Fruit fly (Drosophila melanogaster) whole organism, prepupa: ENCODE measurements around the gene CG32091.
"Not testable (repeated sequence)": the region's sequence is repeated elsewhere in the genome, so short reads cannot be mapped to it uniquely, and the experiment has no call there.

ENCODE experiments used
- Blimp-1 ChIP-seq: fragments of 200-800 bp; sonication (Bioruptor generic); optimal IDR thresholded peaks from 3 replicates; lab custom pipeline; 2017; ENCODE audit warnings: missing biosample characterization, missing genetic modification characterization, mild to moderate bottlenecking, moderate library complexity, missing genetic modification reagents
- CG10669 ChIP-seq: fragments of 200-800 bp; sonication (Bioruptor generic); optimal IDR thresholded peaks from 3 replicates; lab custom pipeline; 2018; ENCODE audit warnings: missing biosample characterization, mild to moderate bottlenecking, missing genetic modification characterization, moderate library complexity
- CG11294 ChIP-seq: fragments of 200-800 bp; sonication (Bioruptor generic); IDR thresholded peaks from 2 replicates; pipeline ENCODE4 v1.3.6; 2022; ENCODE audit warnings: missing biosample characterization, missing genetic modification characterization
- CG11762 ChIP-seq: fragments of 200-800 bp; sonication (Bioruptor generic); optimal IDR thresholded peaks from 3 replicates; lab custom pipeline; 2016; ENCODE audit warnings: missing biosample characterization, missing genetic modification characterization; ENCODE audit not compliant: insufficient read depth
- CG15336 ChIP-seq: fragments of 200-800 bp; sonication (Bioruptor generic); IDR thresholded peaks from 2 replicates; pipeline ENCODE4 v1.3.6; 2022; ENCODE audit warnings: missing biosample characterization, missing genetic modification characterization
- CG1621 ChIP-seq: fragments of 200-800 bp; sonication (Bioruptor generic); optimal IDR thresholded peaks from 3 replicates; lab custom pipeline; 2018; ENCODE audit warnings: missing biosample characterization, mild to moderate bottlenecking, missing genetic modification characterization
- CG16779 ChIP-seq: fragments of 200-800 bp; sonication (Bioruptor generic); optimal IDR thresholded peaks from 3 replicates; lab custom pipeline; 2017; ENCODE audit warnings: missing biosample characterization, mild to moderate bottlenecking, missing genetic modification characterization
- CG31627 ChIP-seq: fragments of 200-800 bp; sonication (Bioruptor generic); optimal IDR thresholded peaks from 3 replicates; lab custom pipeline; 2016; ENCODE audit warnings: missing biosample characterization, missing genetic modification characterization
- CG32006 ChIP-seq: fragments of 200-800 bp; sonication (Bioruptor generic); optimal IDR thresholded peaks from 3 replicates; lab custom pipeline; 2017; ENCODE audit warnings: missing biosample characterization, mild to moderate bottlenecking, missing genetic modification characterization
- CG34406 ChIP-seq: fragments of 200-800 bp; sonication (Bioruptor generic); optimal IDR thresholded peaks from 3 replicates; lab custom pipeline; 2016; ENCODE audit warnings: missing biosample characterization, missing genetic modification characterization
- CG3919 ChIP-seq: fragments of 200-800 bp; sonication (Bioruptor generic); optimal IDR thresholded peaks from 3 replicates; lab custom pipeline; 2016; ENCODE audit warnings: missing biosample characterization, missing genetic modification characterization
- CG4318 ChIP-seq: fragments of 200-800 bp; sonication (Bioruptor generic); optimal IDR thresholded peaks from 3 replicates; lab custom pipeline; 2017; ENCODE audit warnings: missing biosample characterization, mild to moderate bottlenecking, missing genetic modification characterization
- CG6163 ChIP-seq: fragments of 200-800 bp; sonication (Bioruptor generic); IDR thresholded peaks from 3 replicates; pipeline ENCODE4 v1.3.6; 2022; ENCODE audit warnings: missing biosample characterization, missing genetic modification characterization
- CG9139 ChIP-seq: fragments of 200-800 bp; sonication (Bioruptor generic); optimal IDR thresholded peaks from 3 replicates; lab custom pipeline; 2017; ENCODE audit warnings: missing biosample characterization, mild to moderate bottlenecking, missing genetic modification characterization
- Eip75B ChIP-seq: fragments of 200-800 bp; sonication (Bioruptor generic); optimal IDR thresholded peaks from 3 replicates; lab custom pipeline; 2016; ENCODE audit warnings: missing biosample characterization, missing genetic modification characterization
- Eip78C ChIP-seq: fragments of 200-800 bp; sonication (Bioruptor generic); peaks from one replicate; lab custom pipeline; 2016; ENCODE audit warnings: missing biosample characterization, missing genetic modification characterization
- Eip93F ChIP-seq: fragments of 200-800 bp; sonication (Bioruptor generic); optimal IDR thresholded peaks from 2 replicates; lab custom pipeline; 2016; ENCODE audit warnings: missing biosample characterization, mild to moderate bottlenecking, missing genetic modification characterization
- Ets21C ChIP-seq: fragments of 200-800 bp; sonication (Bioruptor generic); optimal IDR thresholded peaks from 3 replicates; lab custom pipeline; 2016; ENCODE audit warnings: missing biosample characterization, missing genetic modification characterization
- Hr38 ChIP-seq: sonication (Bioruptor generic); optimal IDR thresholded peaks from 2 replicates; lab custom pipeline; 2016; ENCODE audit warnings: missing biosample characterization, missing genetic modification characterization
- Hr39 ChIP-seq: fragments of 200-800 bp; sonication (Bioruptor generic); optimal IDR thresholded peaks from 2 replicates; lab custom pipeline; 2016; ENCODE audit warnings: missing biosample characterization, missing genetic modification characterization
- Hr4 ChIP-seq: fragments of 200-800 bp; sonication (Bioruptor generic); optimal IDR thresholded peaks from 3 replicates; lab custom pipeline; 2016; ENCODE audit warnings: missing biosample characterization, missing genetic modification characterization
- Met ChIP-seq: fragments of 200-800 bp; sonication (Bioruptor generic); optimal IDR thresholded peaks from 3 replicates; lab custom pipeline; 2016; ENCODE audit warnings: missing biosample characterization, missing genetic modification characterization
- Smox ChIP-seq: fragments of 200-800 bp; sonication (Bioruptor generic); optimal IDR thresholded peaks from 3 replicates; lab custom pipeline; 2016; ENCODE audit warnings: missing biosample characterization, missing genetic modification characterization
- Sox102F ChIP-seq: fragments of 200-800 bp; sonication (Bioruptor generic); optimal IDR thresholded peaks from 2 replicates; lab custom pipeline; 2016; ENCODE audit warnings: missing biosample characterization, mild to moderate bottlenecking, missing genetic modification characterization
- Sox14 ChIP-seq: fragments of 200-800 bp; sonication (Bioruptor generic); optimal IDR thresholded peaks from 3 replicates; lab custom pipeline; 2016; ENCODE audit warnings: missing biosample characterization, missing genetic modification characterization
- Sox15 ChIP-seq: fragments of 200-800 bp; sonication (Bioruptor generic); optimal IDR thresholded peaks from 3 replicates; lab custom pipeline; 2016; ENCODE audit warnings: missing biosample characterization, missing genetic modification characterization
- achi ChIP-seq: fragments of 200-800 bp; sonication (Bioruptor generic); optimal IDR thresholded peaks from 3 replicates; lab custom pipeline; 2016; ENCODE audit warnings: missing biosample characterization, missing genetic modification characterization
- acj6 ChIP-seq: fragments of 200-800 bp; sonication (Bioruptor generic); optimal IDR thresholded peaks from 3 replicates; lab custom pipeline; 2016; ENCODE audit warnings: missing biosample characterization, missing genetic modification characterization
- dac ChIP-seq: fragments of 200-800 bp; sonication (Bioruptor generic); optimal IDR thresholded peaks from 2 replicates; lab custom pipeline; 2017; ENCODE audit warnings: missing biosample characterization, mild to moderate bottlenecking, missing genetic modification characterization
- dsx ChIP-seq: fragments of 200-800 bp; optimal IDR thresholded peaks from 3 replicates; lab custom pipeline; 2019; ENCODE audit warnings: missing biosample characterization, mild to moderate bottlenecking, missing genetic modification characterization, moderate library complexity; ENCODE audit not compliant: poor library complexity, severe bottlenecking
- eg ChIP-seq: fragments of 200-800 bp; sonication (Bioruptor generic); IDR thresholded peaks from 3 replicates; pipeline ENCODE4 v1.3.6; 2022; ENCODE audit warnings: missing biosample characterization, missing genetic modification characterization
- fkh ChIP-seq: fragments of 200-800 bp; sonication (Bioruptor generic); optimal IDR thresholded peaks from 3 replicates; lab custom pipeline; 2017; ENCODE audit warnings: missing biosample characterization, mild to moderate bottlenecking, missing genetic modification characterization, moderate library complexity
- net ChIP-seq: fragments of 200-800 bp; sonication (Bioruptor generic); optimal IDR thresholded peaks from 3 replicates; lab custom pipeline; 2016; ENCODE audit warnings: missing biosample characterization, missing genetic modification characterization
- spab ChIP-seq: fragments of 200-800 bp; sonication (Bioruptor generic); optimal IDR thresholded peaks from 2 replicates; lab custom pipeline; 2017; ENCODE audit warnings: missing biosample characterization, mild to moderate bottlenecking, missing genetic modification characterization, missing genetic modification reagents
- ss ChIP-seq, 2 experiments: fragments of 200-800 bp; sonication (Bioruptor generic); optimal IDR thresholded peaks; 2 replicates in 1 of 2; 3 replicates in 1 of 2; lab custom pipeline; 2017 to 2018; ENCODE audit warnings: mild to moderate bottlenecking in 2 of 2, missing biosample characterization in 2 of 2, missing genetic modification characterization in 2 of 2, moderate library complexity in 1 of 2

Gene CG32091

DNA sequence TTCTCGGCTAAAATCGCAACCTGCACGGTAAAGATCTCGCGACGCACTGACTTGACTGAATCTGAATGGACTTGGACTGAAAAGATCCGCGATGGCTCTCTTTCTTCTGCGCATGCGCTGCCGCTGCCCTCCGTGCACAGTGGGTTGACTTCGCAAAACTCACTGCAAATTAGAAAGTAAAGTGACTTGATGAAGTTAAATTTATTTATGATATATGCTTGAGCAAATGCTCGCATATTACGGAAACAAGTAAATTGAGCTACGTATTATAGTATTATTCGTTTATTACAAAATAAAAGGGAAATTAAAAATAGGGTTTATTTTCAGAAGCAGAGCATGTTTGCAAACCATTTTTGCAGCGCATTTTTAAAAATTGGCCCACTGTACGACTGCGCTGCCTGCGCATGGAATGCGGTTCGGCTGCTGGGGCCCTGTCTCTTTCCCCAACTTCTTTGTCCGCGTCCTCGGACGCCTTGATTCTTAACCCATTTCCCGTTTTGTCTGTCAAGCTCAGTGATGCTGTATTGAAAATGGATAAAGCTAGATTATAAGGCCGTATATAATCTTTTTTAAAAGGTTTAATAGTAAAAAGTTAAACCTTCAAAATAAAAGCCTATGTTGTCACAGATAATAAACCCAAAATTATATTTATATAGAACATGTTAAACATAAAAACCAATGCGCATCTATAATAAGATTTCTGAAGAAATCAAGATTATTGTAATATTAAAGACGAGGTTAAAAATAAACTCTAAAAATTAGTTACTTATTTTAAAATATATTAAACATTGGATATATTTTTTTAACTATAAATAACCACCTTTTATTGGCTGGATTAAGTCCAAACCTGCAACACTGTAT lies 43.2 kb upstream of the CG32091 start, which contains the start of gene rt (continued):
- TF ChIP-seq CG10669 (GFP tag; lab: Kevin White, UChicago) (peak; percentile 92), Met (GFP tag; lab: Kevin White, UChicago) (peak; percentile 87), net (GFP tag; lab: Kevin White, UChicago) (peak; percentile 84), CG31627 (GFP tag; lab: Kevin White, UChicago) (peak; percentile 75), dsx (GFP tag; lab: Kevin White, UChicago) (peak; percentile 85), dac (peak; percentile 72), eg (GFP tag; lab: Robert Waterston, UW) (peak; percentile 74; the same call in 2 of the 3 replicates), Sox102F (GFP tag; lab: Kevin White, UChicago) (peak; percentile 78), fkh (GFP tag; lab: Kevin White, UChicago) (no peak), CG9139 (peak; percentile 82), Sox15 (GFP tag; lab: Kevin White, UChicago) (peak; percentile 62), CG1621 (peak; percentile 88), CG16779 (tag; lab: Kevin White, UChicago) (peak; percentile 81), spab (GFP tag; lab: Kevin White, UChicago) (peak; percentile 86), Hr38 (no peak), Eip78C (GFP tag; lab: Kevin White, UChicago) (peak; percentile 95), Blimp-1 (no peak), Ets21C (GFP tag; lab: Kevin White, UChicago) (peak; percentile 73), achi (GFP tag; lab: Kevin White, UChicago) (peak; percentile 76), CG34406 (GFP tag; lab: Kevin White, UChicago) (peak; percentile 78), ss (GFP tag; optimal IDR thresholded peaks at IDR 0.05; lab: Kevin White, UChicago) (peak; percentile 81 to 89), CG15336 (peak; percentile 84), CG11762 (GFP tag; lab: Kevin White, UChicago) (peak; percentile 70), CG11294 (GFP tag; lab: Robert Waterston, UW) (peak; percentile 56; the same call in 1 of the 2 replicates), Hr4 (GFP tag; lab: Kevin White, UChicago) (peak; percentile 83), Sox14 (peak; percentile 88), Smox (GFP tag; lab: Kevin White, UChicago) (peak; percentile 78), Hr39 (GFP tag; lab: Kevin White, UChicago) (peak; percentile 62), acj6 (GFP tag; lab: Kevin White, UChicago) (peak; percentile 77), CG32006 (GFP tag; lab: Kevin White, UChicago) (peak; percentile 83)

DNA sequence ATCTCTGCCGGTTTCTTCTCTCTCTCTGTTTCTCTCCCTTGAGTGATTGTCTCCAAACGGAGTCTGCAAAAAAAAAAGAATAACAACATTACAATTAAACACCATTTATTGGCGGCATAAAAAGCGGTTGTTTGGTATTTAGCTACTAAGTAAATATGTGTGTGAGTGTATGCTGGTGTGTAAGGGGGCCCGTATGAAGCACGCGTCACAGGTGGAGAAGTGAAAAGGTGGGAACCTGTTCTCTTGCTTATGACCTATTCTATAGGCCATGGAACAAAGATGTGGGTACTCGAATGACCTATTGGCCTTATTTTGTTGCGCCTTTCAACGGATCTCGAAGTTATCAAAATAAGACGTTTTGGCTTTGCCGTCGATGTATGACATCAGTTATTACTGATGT lies 42.6 kb upstream of the CG32091 start:
- TF ChIP-seq CG6163 (GFP tag; lab: Robert Waterston, UW), result 0 out of 3 replicates have a peak, but pooled peaks have one; percentile 42
- TF ChIP-seq CG10669 (GFP tag; lab: Kevin White, UChicago), result no peak
- TF ChIP-seq Eip78C (GFP tag; lab: Kevin White, UChicago), result no peak
- TF ChIP-seq fkh (GFP tag; lab: Kevin White, UChicago), result peak; percentile 47

DNA sequence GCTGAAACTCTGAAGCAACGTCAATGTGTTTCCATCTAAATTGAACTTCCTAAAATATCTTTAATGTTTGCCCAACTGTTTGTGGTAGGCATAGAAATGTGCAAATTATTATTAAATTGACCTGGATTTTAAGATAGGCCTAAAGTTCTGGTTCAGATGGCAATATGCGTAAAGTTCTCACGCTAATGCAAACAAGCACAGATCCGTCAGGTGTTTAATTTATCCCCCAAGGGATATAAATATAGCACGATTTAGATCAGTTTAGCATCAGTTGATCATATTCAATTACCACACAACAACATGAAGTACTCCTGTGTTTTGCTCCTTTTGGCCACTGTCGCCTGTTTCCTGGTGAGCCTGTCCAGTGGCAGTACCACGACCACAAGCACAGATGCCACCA lies 41.8 kb upstream of the CG32091 start, which contains the start of gene CG7377:
TSS of gene CG7377 (plus strand) at position 301 of the 400 bp plus-strand sequence.
- TF ChIP-seq CG4318, CG11762, Met (GFP tag; lab: Kevin White, UChicago): not testable (repeated sequence)

- no peak for TF ChIP-seq acj6 (GFP tag; lab: Kevin White, UChicago)
- TF ChIP-seq dsx (GFP tag; lab: Kevin White, UChicago), result no peak
- no peak for TF ChIP-seq Hr38
- no peak for TF ChIP-seq Hr39 (GFP tag; lab: Kevin White, UChicago)
- no peak for TF ChIP-seq spab (GFP tag; lab: Kevin White, UChicago)
- TF ChIP-seq Eip75B, result no peak
- no peak for TF ChIP-seq Sox15 (GFP tag; lab: Kevin White, UChicago)
- no peak for TF ChIP-seq CG3919 (GFP tag; lab: Kevin White, UChicago)
- no peak for TF ChIP-seq Eip93F (GFP tag; lab: Kevin White, UChicago)
These were observed 40.1 kb upstream of the CG32091 start, which contains the start of gene CG33268 for dm6 chr3L:11591131-11591530. Gene CG33268, minus strand, starts transcription at chr3L:11591231.
